Worm (Caenorhabditis elegans): ENCODE measurements around the gene sdz-9.

Gene sdz-9

DNA sequence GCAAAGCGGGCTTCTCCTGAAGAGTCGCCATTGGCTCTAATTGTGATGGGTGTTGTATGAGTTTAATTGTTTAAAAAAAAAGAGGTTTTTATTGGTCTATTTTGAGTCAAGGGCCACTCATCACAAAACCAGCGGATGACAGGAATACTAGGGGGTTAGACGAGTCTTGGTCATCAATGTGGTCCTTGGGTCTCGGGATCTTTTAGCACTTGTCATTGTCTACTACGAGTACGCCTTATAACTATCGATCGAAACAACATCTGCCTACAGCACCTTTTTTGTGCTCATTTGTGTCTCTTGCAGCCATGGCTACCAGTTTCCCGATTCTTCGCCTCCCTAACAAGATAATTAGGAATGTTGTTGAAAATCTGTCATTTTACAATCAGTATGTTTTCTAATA, 8.8 kb downstream of the sdz-9 start, which contains the start of gene fbxb-108:
TSS of gene fbxb-108 (plus strand) at position 301 of the 400 bp plus-strand sequence.
- TF ChIP-seq him-1 (tag; optimal IDR thresholded peaks at IDR 0.05) (no peak), dao-5 (tag; optimal IDR thresholded peaks at IDR 0.05) (no peak), W03F9.2 (tag; optimal IDR thresholded peaks at IDR 0.05) (no peak)

DNA sequence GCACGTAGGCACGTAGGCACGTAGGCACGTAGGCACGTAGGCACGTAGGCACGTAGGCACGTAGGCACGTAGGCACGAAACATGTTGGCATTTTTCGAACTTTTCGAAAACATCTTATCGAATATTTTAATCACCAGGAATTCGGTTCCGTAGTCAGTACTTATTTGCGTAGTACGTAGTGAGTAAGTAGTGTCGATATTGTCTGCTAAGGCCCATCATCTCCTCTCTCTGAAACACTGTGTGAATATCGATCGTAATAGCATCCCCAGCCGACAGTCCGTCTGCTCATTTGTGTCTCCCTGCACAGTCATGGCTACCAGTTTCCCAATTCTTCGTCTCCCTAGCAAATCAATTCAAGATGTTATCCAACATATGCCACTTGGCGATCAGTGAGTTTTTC, 11.3 kb downstream of the sdz-9 start, which contains the start of gene fbxb-106:
TSS of gene fbxb-106 (plus strand) at position 301 of the 400 bp plus-strand sequence.
- no peak for TF ChIP-seq W03F9.2 (tag; optimal IDR thresholded peaks at IDR 0.05)

DNA sequence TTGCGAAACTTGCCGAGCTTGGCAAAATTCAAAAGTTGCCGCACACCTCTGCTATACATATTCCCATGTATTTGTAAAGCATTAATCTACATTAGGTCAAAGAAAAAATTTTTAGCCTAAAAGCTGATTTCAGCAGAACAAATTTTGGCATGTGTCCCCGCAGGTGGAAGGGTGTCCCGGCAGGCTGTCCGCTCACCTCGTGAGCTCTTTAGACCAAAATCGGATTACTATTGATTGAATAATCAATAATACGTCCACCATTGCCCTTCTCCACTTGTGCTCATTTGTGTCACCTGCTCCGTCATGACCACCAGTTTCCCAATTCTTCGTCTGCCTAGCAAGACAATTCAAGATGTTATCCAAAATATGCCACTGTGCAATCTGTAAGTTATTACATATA, 15.0 kb downstream of the sdz-9 start, which contains the start of gene fbxb-107:
TSS of gene fbxb-107 (plus strand) at position 297 of the 400 bp plus-strand sequence.
- TF ChIP-seq him-1 (tag; optimal IDR thresholded peaks at IDR 0.05): no peak
- no peak for TF ChIP-seq dao-5 (tag; optimal IDR thresholded peaks at IDR 0.05)
- TF ChIP-seq W03F9.2 (tag; optimal IDR thresholded peaks at IDR 0.05): no peak

DNA sequence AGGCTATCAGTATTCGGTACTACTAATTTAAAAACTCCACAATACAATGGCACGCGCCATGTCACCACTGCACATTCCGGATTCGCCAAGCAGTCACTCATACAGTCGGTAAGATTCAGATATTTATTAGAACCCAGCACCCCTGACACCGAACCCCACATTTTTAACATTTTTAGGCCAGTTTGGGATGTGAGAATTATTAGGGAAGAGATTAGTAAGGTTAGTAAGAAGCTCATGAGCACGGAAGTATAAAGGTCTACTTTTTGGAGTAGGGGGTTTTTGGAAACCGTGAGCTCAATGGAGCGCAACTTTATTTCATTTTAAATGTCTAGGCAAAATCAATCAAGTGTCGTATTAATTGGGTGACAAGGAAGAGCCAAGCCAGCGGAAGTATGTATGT, 15.5 kb downstream of the sdz-9 start, which contains the start of gene F29A7.8:
TSS of gene F29A7.8 (minus strand) at position 101 of the 400 bp plus-strand sequence.
- TF ChIP-seq dao-5 (tag; optimal IDR thresholded peaks at IDR 0.05) (no peak), him-1 (tag; optimal IDR thresholded peaks at IDR 0.05) (no peak), W03F9.2 (tag; optimal IDR thresholded peaks at IDR 0.05) (no peak)

DNA sequence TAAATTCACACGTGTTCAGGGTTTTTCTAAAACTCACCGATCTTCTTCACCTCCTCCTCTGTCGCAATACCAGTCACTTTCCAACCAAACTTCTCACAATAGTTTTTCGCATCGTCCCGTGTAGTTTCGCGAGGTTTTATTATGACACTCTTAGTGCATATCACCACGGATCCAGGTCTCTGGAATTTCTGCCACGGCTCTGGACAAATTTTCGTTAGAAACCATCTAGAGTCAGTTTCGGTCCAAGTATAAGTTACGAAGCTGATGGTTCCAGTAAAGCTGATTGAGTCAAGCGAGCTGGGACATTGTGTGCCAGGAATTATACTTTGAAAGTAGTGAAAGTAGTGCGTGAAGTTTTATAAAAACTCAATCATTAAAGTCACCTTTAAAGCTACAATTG, 17.1 kb downstream of the sdz-9 start:
- TF ChIP-seq dao-5 (tag; optimal IDR thresholded peaks at IDR 0.05) (no peak), W03F9.2 (tag; optimal IDR thresholded peaks at IDR 0.05) (no peak), him-1 (tag; optimal IDR thresholded peaks at IDR 0.05) (no peak)

DNA sequence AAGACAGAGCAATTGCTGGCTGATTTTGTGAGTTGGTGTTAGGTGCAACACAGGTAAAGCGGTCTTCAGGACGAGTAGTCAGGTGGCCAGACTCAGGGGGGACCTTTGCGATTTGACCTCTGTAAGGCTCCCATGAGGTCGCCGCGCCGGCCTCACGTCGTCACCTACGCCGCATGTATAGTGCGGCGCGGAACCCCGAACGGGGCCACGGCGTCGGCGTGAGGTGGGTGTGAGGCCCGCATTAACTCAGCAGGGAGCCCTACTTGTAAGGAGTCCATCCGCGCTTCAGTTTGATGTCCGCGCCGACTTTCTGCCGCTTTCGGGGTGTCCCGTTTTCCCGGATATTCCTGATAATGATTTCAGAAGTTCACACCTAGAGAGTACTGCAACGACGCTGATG, 18.8 kb downstream of the sdz-9 start:
- TF ChIP-seq dao-5 (tag; optimal IDR thresholded peaks at IDR 0.05): no peak
- no peak for TF ChIP-seq W03F9.2 (tag; optimal IDR thresholded peaks at IDR 0.05)
- no peak for TF ChIP-seq him-1 (tag; optimal IDR thresholded peaks at IDR 0.05)

DNA sequence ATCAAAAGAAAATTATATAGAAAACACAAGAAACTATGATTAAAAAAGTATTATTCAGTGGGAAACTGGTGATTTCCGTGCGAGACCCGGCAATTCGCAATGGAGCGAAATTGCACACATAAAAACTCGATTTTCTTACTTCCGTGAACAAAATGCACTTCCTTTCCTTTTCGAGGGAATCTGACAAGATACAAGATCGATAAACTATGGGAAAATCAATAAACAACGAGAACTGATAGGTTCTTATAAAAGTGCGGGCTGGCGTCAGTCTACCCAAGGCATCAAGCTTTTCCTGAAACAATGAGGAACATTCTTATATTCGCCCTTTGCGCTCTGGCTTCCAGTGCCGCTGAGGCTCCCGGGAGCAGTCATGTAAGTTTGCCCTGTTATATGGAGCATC, 20.4 kb downstream of the sdz-9 start, which contains the start of gene F29A7.3:
TSS of gene F29A7.3 (plus strand) at position 301 of the 400 bp plus-strand sequence.
- TF ChIP-seq dao-5 (tag; optimal IDR thresholded peaks at IDR 0.05): no peak
- TF ChIP-seq W03F9.2 (tag; optimal IDR thresholded peaks at IDR 0.05): no peak
- no peak for TF ChIP-seq him-1 (tag; optimal IDR thresholded peaks at IDR 0.05)

DNA sequence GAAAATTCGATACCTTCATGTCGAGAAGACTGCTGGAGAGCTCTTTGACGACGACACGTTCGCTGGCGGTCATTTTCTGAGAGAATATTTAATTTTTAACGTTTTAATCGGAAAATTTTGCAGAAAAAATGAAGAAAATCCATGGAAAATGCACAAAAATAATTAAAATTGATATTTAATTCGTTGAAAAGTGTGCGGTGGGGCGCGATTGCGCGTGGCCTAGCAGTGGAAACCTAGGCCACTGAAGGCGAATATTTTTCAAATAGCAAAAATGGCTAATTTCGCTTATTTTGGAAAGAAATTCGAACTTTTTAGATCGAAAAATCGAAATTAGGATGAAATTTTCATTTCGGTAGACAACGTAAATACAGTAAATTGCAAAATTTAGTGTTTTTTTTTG, 20.9 kb downstream of the sdz-9 start, which contains the start of gene F29A7.6:
TSS of gene F29A7.6 (minus strand) at position 76 of the 400 bp plus-strand sequence.
- TF ChIP-seq W03F9.2 (tag; optimal IDR thresholded peaks at IDR 0.05): peak; percentile 76
- no peak for TF ChIP-seq him-1 (tag; optimal IDR thresholded peaks at IDR 0.05)

DNA sequence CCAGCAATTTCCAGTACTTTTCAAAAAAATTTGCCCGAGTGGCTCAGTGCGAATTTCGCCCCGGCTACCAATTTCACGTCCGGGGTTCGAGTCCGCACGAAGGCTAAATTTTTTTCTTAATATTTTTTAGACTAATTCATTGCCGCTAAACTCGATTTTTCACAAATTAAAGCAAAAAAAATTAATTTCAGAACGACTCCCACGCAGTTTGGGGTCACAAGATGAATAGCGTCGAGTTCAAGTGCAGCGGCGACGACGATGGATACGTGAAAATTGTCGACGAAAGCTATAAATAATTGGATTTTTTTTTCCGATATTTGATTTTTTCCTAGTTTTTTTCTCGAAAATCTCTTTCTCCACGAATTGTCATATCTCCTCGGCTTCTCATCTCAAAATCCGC, 22.2 kb downstream of the sdz-9 start:
- no peak for TF ChIP-seq W03F9.2 (tag; optimal IDR thresholded peaks at IDR 0.05)
- TF ChIP-seq dao-5 (tag; optimal IDR thresholded peaks at IDR 0.05): no peak
- TF ChIP-seq him-1 (tag; optimal IDR thresholded peaks at IDR 0.05): no peak

DNA sequence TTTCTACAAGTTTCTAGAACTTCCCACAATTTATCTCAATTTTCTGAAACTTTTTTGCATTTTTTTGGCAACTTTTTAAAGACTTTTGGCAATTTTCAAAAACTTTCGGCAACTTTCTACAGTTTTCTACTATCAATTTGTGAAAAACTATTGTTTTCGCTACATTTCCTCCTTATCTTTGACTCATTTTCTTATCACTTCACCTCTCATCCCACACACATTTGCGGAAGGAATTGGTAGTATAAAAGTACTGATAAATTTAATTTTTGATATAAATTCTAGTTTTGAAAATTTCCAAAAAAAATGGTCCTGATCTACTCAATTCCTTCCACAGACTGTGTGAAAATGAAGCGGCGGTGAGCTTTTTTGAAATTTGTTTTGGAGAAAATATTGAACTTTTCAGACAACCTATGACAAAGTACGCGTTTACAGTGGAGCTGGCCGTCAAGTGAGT, 23.8 kb downstream of the sdz-9 start, which contains the start of gene F29A7.4:
TSS of gene F29A7.4 (plus strand) at position 404 of the 454 bp plus-strand sequence.
- no peak for TF ChIP-seq him-1 (tag; optimal IDR thresholded peaks at IDR 0.05)

DNA sequence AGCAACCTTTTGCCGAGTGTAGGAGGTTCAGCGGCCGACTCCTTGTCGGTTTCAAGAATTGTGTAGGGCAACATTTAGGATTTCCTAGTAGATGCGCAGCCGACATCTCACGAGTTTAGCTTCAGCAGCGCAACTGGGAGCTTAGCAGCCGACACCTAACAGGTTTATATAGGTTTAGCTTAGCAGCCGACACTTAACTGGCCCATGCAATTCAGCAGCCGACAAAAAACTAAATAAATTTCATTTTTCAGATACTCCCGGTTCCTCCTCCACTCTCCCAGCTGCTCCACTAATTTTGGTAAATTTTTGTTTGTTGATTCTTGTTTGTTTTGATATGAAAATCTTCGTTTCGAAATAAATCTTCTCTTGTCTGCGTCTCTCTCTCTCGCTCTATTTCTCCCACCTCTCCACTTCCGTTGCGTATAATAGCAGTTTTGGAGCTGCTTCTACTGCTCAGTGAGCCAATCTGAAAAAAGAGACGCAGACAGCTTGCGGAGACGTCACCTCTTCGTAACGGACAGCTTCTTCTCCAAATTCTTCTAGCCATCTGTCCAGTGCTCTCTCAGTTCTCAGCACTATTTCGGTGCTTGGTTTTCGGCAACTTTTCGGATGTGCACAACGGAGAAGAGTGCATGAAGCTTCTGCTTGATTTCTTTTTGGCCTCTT, 25.3 kb downstream of the sdz-9 start:
- TF ChIP-seq him-1 (tag; optimal IDR thresholded peaks at IDR 0.05): peak; percentile 18
- TF ChIP-seq dao-5 (tag; optimal IDR thresholded peaks at IDR 0.05): no peak

DNA sequence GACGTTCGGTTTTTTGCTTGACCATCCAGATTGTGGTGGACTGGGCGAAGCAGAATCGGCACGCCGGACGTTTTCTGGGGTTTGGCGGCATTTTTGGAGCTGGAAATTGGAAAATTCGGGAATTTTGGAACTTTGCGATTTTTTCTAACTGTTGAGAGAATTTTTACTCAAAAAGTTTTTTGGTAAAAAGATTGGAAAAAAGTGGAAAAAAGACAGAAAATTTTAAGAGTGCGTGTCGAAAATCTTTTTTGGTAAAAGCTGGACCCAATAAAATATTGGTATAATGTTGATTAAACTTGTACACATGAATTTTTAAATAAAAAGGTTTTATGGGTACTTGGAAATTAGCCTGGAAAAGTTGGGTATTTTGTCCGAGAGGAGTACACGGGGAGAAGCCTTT, 31.2 kb downstream of the sdz-9 start, which contains the start of gene T05A8.7:
TSS of gene T05A8.7 (minus strand) at position 101 of the 400 bp plus-strand sequence.
- TF ChIP-seq him-1 (tag; optimal IDR thresholded peaks at IDR 0.05) (no peak), dao-5 (tag; optimal IDR thresholded peaks at IDR 0.05) (no peak), W03F9.2 (tag; optimal IDR thresholded peaks at IDR 0.05) (no peak)

DNA sequence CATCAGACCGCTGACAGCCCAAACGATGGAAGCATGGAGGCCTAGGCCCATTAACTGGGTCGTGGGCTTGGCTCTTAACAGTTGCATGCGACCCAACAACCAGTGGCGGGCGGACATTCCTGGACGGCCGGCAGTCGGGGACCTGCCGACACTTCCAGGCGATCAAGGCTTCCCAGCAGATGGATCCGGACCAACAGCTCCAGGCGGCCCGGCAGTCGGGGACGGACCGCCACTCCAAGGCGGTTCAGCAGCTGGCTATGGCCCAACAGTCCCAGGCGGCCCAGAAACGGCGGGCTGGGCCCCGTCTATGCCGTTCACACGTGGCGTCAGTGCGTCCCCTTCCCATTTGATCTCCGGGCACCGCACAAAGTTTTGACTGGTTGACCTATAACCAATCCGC, 32.0 kb downstream of the sdz-9 start:
- TF ChIP-seq dao-5 (tag; optimal IDR thresholded peaks at IDR 0.05): no peak
- no peak for TF ChIP-seq W03F9.2 (tag; optimal IDR thresholded peaks at IDR 0.05)
- TF ChIP-seq him-1 (tag; optimal IDR thresholded peaks at IDR 0.05): no peak

DNA sequence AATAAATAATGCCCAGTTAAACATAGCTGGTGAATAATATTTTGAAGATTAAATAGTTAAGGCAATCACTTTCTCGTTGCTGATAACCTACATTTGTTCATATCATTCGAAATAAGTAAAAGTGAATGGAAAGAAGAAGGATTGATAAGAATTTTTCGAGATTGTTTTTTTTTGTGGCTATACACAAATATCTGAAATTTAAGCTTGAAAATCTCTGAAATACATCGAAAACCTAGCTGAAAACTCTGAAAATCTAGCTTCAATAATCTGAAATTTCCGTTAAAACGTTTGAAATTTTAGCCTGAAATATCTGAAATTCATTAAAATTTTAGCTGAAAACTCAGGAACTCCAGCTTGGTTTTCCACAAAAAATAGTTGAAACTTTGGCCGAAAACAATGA, 33.8 kb downstream of the sdz-9 start, which contains the start of gene T05A8.6:
TSS of gene T05A8.6 (minus strand) at position 101 of the 400 bp plus-strand sequence.
- no peak for TF ChIP-seq W03F9.2 (tag; optimal IDR thresholded peaks at IDR 0.05)
- no peak for TF ChIP-seq dao-5 (tag; optimal IDR thresholded peaks at IDR 0.05)
- TF ChIP-seq him-1 (tag; optimal IDR thresholded peaks at IDR 0.05): no peak

DNA sequence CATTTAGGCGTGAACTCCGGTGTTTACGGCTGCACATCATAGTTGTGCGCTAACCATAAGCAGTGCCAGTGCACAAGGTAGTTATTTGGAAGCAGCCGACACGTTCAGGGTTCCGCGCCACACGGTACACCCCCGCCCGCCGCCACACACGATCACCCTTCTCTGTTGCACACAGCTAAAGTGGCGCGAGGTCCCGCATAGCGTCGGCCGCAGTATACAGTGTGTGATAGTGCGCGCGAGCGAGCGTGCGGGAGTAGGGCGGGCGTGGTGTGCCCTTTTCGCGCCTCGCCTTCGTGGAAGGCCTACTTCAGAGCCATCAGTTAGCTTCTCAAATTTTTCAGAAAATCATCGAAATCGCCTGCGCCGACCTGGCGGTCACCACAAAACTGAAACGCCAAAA, 36.5 kb downstream of the sdz-9 start:
- TF ChIP-seq W03F9.2 (tag; optimal IDR thresholded peaks at IDR 0.05) (no peak), him-1 (tag; optimal IDR thresholded peaks at IDR 0.05) (no peak), dao-5 (tag; optimal IDR thresholded peaks at IDR 0.05) (no peak)

All from whole organism, L4/young adult.